Worm (Caenorhabditis elegans) whole organism, L4/young adult: Measurements from ENCODE around the gene F11E6.4.

ENCODE experiments used
- W03F9.2 ChIP-seq: fragments of 150-350 bp; optimal IDR thresholded peaks from 2 replicates; lab custom pipeline; 2014; ENCODE audit warnings: missing biosample characterization, missing genetic modification characterization
- dao-5 ChIP-seq: sonication (generic microtip); optimal IDR thresholded peaks from 2 replicates; lab custom pipeline; 2016; ENCODE audit warnings: missing genotype, missing genetic modification characterization, moderate library complexity, missing compliant biosample characterization
- him-1 ChIP-seq: sonication (generic microtip); optimal IDR thresholded peaks from 2 replicates; lab custom pipeline; 2016; ENCODE audit warnings: missing genotype, missing genetic modification reagents, missing genetic modification characterization, missing compliant biosample characterization

- TF ChIP-seq him-1 (tag; lab: Kevin White, UChicago) = no peak
- no peak for TF ChIP-seq W03F9.2 (tag; lab: Kevin White, UChicago)
- TF ChIP-seq dao-5 (tag; lab: Kevin White, UChicago) = no peak
Measured at ce11 chrIV:17426970-17427369, 43.2 kb downstream of the F11E6.4 start.
